Worm (Caenorhabditis elegans): ENCODE measurements around the gene lys-2.

The lys-2 gene

DNA sequence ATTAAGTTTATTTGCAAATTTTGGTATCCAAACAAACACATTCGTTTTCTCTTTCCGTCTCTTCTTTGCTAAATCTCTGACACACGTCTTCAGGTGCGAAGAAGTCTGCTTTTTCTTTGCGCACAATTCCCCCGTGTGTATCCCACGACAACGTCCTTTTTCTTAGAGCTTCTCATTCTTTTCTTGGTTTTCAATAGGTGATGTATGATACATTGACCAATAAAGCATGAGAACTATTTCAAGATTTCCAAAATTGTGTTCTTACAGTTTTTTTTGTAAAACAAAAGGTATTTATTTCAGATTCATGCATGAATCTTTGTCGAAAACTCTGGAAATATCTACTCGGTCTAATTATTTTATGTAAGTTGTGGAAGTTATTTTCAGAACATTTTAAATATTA is 8.5 kb upstream of the lys-2 start, which contains the start of gene B0024.15:
Gene B0024.15 (plus strand): TSS at position 301 of the 400 bp plus-strand sequence.
- TF ChIP-seq unc-86 (tag; optimal IDR thresholded peaks at IDR 0.05) (no peak), ceh-31 (tag; optimal IDR thresholded peaks at IDR 0.05) (no peak), ztf-16 (tag; optimal IDR thresholded peaks at IDR 0.05) (no peak), tbx-7 (tag; optimal IDR thresholded peaks at IDR 0.05) (no peak), Y22D7AL.16 (tag; optimal IDR thresholded peaks at IDR 0.05) (no peak), rnt-1 (tag; optimal IDR thresholded peaks at IDR 0.05) (no peak), fkh-10 (GFP tag; optimal IDR thresholded peaks at IDR 0.05) (no peak), ref-2 (tag; optimal IDR thresholded peaks at IDR 0.05) (no peak), nfya-1 (tag; optimal IDR thresholded peaks at IDR 0.05) (no peak), ceh-22 (tag; optimal IDR thresholded peaks at IDR 0.05) (no peak), sox-2 (GFP tag; IDR thresholded peaks at IDR 0.05) (no peak), mec-3 (tag; optimal IDR thresholded peaks at IDR 0.05; ENCODE audit: borderline replicate concordance) (no peak), dve-1 (tag; optimal IDR thresholded peaks at IDR 0.05) (no peak), unc-3 (GFP tag; conservative IDR thresholded peaks at IDR 0.05) (no peak), unc-3 (tag; optimal IDR thresholded peaks at IDR 0.05) (no peak), ama-1 (optimal IDR thresholded peaks at IDR 0.05) (no peak), gmeb-2 (tag; optimal IDR thresholded peaks at IDR 0.05) (no peak), syd-9 (tag; optimal IDR thresholded peaks at IDR 0.05) (no peak), tbx-2 (tag; optimal IDR thresholded peaks at IDR 0.05) (no peak)

DNA sequence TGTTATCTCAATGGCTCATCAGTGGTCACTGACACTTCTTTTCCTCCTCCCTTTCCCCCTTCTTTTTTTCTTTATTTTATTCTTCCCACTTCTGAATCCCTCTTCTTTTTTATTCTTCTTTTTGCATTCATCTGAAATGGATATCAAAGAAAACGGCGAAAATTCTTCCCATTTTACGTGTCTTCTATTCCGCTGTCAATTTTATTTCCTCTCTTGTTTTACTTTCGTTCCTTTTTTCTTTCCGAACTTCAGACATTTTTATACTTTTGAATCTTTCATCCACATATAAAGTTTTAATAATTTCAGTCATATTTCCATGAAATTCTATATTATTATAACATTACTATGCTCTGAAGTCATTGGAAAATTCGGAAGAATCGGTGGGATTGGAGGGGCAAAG is 6.0 kb upstream of the lys-2 start, which contains the start of gene B0024.3:
Gene B0024.3 (plus strand): TSS at position 301 of the 400 bp plus-strand sequence.
- TF ChIP-seq fax-1 (tag; optimal IDR thresholded peaks at IDR 0.05) (no peak), ceh-34 (tag; optimal IDR thresholded peaks at IDR 0.05) (no peak), gmeb-2 (tag; optimal IDR thresholded peaks at IDR 0.05) (no peak), hlh-8 (tag; optimal IDR thresholded peaks at IDR 0.05) (no peak), ztf-16 (tag; optimal IDR thresholded peaks at IDR 0.05) (no peak), nhr-232 (tag; optimal IDR thresholded peaks at IDR 0.05) (no peak), syd-9 (tag; optimal IDR thresholded peaks at IDR 0.05) (no peak), pqm-1 (tag; optimal IDR thresholded peaks at IDR 0.05) (no peak), odd-2 (tag; optimal IDR thresholded peaks at IDR 0.05) (no peak), ceh-2 (tag; optimal IDR thresholded peaks at IDR 0.05) (no peak), nhr-11 (tag; optimal IDR thresholded peaks at IDR 0.05) (no peak), fkh-10 (GFP tag; optimal IDR thresholded peaks at IDR 0.05) (no peak)

DNA sequence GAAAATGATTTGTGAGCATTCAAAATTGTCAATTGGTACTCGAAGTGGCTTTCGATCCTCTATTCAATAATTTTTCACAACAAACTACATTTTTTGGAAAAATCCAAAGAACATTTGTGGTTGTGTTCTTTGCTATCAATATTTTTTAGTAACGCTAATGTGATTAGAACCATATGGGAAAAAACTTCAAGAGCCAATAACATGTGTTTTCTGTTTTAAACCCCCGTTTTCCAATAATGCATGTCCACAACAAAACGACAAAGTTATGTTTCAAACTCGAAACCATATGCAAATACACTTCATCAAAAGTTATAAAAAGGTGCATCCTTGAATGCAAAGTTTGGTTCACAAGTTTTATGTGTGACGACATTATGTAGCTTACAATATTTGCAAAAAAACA is 4.6 kb upstream of the lys-2 start:
- no peak for TF ChIP-seq sox-4 (tag; optimal IDR thresholded peaks at IDR 0.05)
- TF ChIP-seq sdc-2 (tag; optimal IDR thresholded peaks at IDR 0.05), result no peak
- no peak for TF ChIP-seq fax-1 (tag; optimal IDR thresholded peaks at IDR 0.05)
- TF ChIP-seq pha-2 (tag; optimal IDR thresholded peaks at IDR 0.05), result no peak
- TF ChIP-seq unc-42 (tag; optimal IDR thresholded peaks at IDR 0.05), result no peak
- no peak for TF ChIP-seq syd-9 (tag; optimal IDR thresholded peaks at IDR 0.05)
- TF ChIP-seq nhr-11 (tag; optimal IDR thresholded peaks at IDR 0.05), result no peak
- TF ChIP-seq gmeb-2 (tag; optimal IDR thresholded peaks at IDR 0.05), result no peak
- no peak for TF ChIP-seq hlh-13 (GFP tag; optimal IDR thresholded peaks at IDR 0.05)
- TF ChIP-seq che-1 (tag; optimal IDR thresholded peaks at IDR 0.05), result no peak
- no peak for TF ChIP-seq elt-4 (tag; optimal IDR thresholded peaks at IDR 0.05)
- TF ChIP-seq hlh-6 (tag; optimal IDR thresholded peaks at IDR 0.05), result no peak
- no peak for TF ChIP-seq ceh-22 (tag; optimal IDR thresholded peaks at IDR 0.05)
- TF ChIP-seq pqm-1 (tag; optimal IDR thresholded peaks at IDR 0.05), result no peak
- TF ChIP-seq madf-2 (tag; optimal IDR thresholded peaks at IDR 0.05), result no peak
- TF ChIP-seq sox-2 (GFP tag; IDR thresholded peaks at IDR 0.05), result no peak
- no peak for TF ChIP-seq ceh-24 (tag; optimal IDR thresholded peaks at IDR 0.05)
- TF ChIP-seq fkh-6 (tag; optimal IDR thresholded peaks at IDR 0.05), result no peak
- TF ChIP-seq ceh-18 (tag; optimal IDR thresholded peaks at IDR 0.05), result no peak

DNA sequence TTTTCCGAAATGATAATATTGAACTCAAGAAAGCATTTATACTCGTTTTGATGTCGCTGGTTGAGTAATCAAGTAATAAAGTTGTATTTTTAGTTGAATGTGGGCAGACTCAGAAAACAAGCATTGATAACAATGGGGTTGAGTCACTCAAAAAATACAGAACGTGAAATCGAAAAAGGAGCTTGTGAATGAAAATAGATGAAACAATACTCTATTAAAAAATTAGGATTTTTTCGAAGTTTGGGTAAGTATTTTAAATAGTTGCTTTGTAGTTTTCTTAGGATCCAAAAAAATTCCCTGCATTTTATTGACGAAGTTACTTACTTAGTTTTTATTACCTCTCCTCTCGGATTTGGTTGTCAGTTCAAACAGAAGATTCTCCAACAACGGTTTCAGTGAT is 2.2 kb upstream of the lys-2 start, which contains the start of gene lys-3:
Gene lys-3 (minus strand): TSS at position 101 of the 400 bp plus-strand sequence.
- no peak for TF ChIP-seq ztf-16 (tag; optimal IDR thresholded peaks at IDR 0.05)
- TF ChIP-seq unc-86 (tag; optimal IDR thresholded peaks at IDR 0.05), result no peak
- TF ChIP-seq tbx-7 (tag; optimal IDR thresholded peaks at IDR 0.05), result no peak
- TF ChIP-seq pha-2 (tag; optimal IDR thresholded peaks at IDR 0.05), result no peak
- no peak for TF ChIP-seq sox-2 (GFP tag; IDR thresholded peaks at IDR 0.05)
- TF ChIP-seq C08G9.2 (tag; optimal IDR thresholded peaks at IDR 0.05), result no peak
- no peak for TF ChIP-seq hlh-8 (tag; optimal IDR thresholded peaks at IDR 0.05)
- TF ChIP-seq npax-4 (tag; optimal IDR thresholded peaks at IDR 0.05), result no peak
- no peak for TF ChIP-seq ceh-48 (tag; optimal IDR thresholded peaks at IDR 0.05)

Measured in whole organism, late embryonic.